Worm (Caenorhabditis elegans) whole organism, midembryonic: ENCODE measurements around the gene srx-23.
A peak's percentile ranks its signal among the peaks of the same experiment; 100 is the strongest.

Experiments used
- T22C8.4 ChIP-seq: fragments of 200-800 bp; sonication (Bioruptor generic); IDR thresholded peaks from 2 replicates; pipeline ENCODE4 v1.3.6; 2022; ENCODE audit warnings: missing genetic modification characterization, missing compliant biosample characterization
- cog-1 ChIP-seq: sonication (generic microtip); optimal IDR thresholded peaks from 2 replicates; lab custom pipeline; 2016; ENCODE audit warnings: missing genetic modification characterization, missing compliant biosample characterization
- flt-1 ChIP-seq: fragments of 200-800 bp; sonication (Bioruptor generic); IDR thresholded peaks from 2 replicates; pipeline ENCODE4 v1.3.6; 2022; ENCODE audit warnings: missing genetic modification characterization, missing compliant biosample characterization
- klf-2 ChIP-seq: fragments of 200-800 bp; sonication (Bioruptor generic); conservative IDR thresholded peaks from 2 replicates; pipeline ENCODE4 v1.3.6; 2022; ENCODE audit warnings: missing genetic modification reagents, missing genetic modification characterization, missing compliant biosample characterization
- med-1 ChIP-seq: sonication (generic microtip); optimal IDR thresholded peaks from 2 replicates; lab custom pipeline; 2017; ENCODE audit warnings: missing genetic modification characterization, mild to moderate bottlenecking, missing compliant biosample characterization, antibody characterized with exemption, missing genetic modification reagents; ENCODE audit not compliant: insufficient read depth
- ref-1 ChIP-seq: fragments of 200-800 bp; sonication (Bioruptor generic); conservative IDR thresholded peaks from 2 replicates; pipeline ENCODE4 v1.3.6; 2022; ENCODE audit warnings: missing genetic modification reagents, missing genetic modification characterization, missing compliant biosample characterization
- tab-1 ChIP-seq: fragments of 200-800 bp; sonication (Bioruptor generic); IDR thresholded peaks from 2 replicates; pipeline ENCODE4 v1.3.6; 2022; ENCODE audit warnings: missing genetic modification characterization, missing compliant biosample characterization
- ztf-23 ChIP-seq: fragments of 200-800 bp; sonication (Bioruptor generic); IDR thresholded peaks from 2 replicates; pipeline ENCODE4 v1.3.6; 2022; ENCODE audit warnings: missing genetic modification reagents, missing genetic modification characterization, missing compliant biosample characterization
- ztf-29 ChIP-seq: fragments of 200-800 bp; sonication (Bioruptor generic); IDR thresholded peaks from 2 replicates; pipeline ENCODE4 v1.3.6; 2022; ENCODE audit warnings: missing genetic modification reagents, missing genetic modification characterization, missing compliant biosample characterization

The srx-23 gene

DNA sequence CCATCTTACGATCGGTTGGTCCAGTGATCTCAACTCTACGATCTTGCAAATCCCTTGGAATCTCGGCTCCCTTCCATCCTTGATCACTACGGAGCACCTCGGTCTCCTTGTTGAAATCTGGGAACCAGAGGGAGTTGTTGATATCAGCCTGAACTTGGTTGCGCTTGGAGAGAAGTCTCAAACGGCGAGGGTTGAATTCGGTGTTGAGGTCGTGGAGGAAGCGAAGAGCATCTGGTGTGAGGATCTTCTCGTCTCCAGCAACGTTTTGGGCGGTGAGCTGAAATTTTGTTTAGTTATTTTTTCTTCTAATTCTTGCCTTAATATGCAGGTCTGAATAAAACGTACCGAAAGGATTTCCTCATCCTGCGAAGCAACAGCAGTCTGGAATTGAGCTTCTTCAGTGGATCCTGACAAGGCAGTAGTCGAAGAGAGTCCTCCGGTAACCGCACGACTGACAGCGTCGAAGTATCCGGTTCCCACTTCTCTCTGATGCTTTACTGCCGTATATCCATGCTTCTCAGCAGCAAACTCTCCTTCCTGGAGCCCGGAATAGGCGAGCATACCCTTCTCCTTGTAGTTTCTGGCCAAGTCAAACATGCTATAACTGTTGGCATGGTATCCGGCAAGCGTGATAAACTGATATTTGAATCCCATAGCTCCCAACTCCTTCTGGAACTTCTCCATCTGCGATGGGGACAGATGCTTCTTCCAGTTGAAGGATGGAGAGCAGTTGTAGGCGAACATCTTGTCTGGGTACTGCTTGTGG is 43.9 kb downstream of the srx-23 start:
- TF ChIP-seq ztf-29 (GFP tag; lab: Robert Waterston, UW) = no peak
- no peak for TF ChIP-seq T22C8.4 (GFP tag; lab: Robert Waterston, UW)
- TF ChIP-seq cog-1 (tag; lab: Kevin White, UChicago) = no peak
- no peak for TF ChIP-seq med-1 (GFP tag; lab: Kevin White, UChicago)
- no peak for TF ChIP-seq tab-1 (GFP tag; lab: Robert Waterston, UW)
- TF ChIP-seq klf-2 (GFP tag; lab: Robert Waterston, UW) = no peak
- no peak for TF ChIP-seq flt-1
- TF ChIP-seq ztf-23 (GFP tag; lab: Robert Waterston, UW) = no peak
- no peak for TF ChIP-seq ref-1 (GFP tag; lab: Robert Waterston, UW)

DNA sequence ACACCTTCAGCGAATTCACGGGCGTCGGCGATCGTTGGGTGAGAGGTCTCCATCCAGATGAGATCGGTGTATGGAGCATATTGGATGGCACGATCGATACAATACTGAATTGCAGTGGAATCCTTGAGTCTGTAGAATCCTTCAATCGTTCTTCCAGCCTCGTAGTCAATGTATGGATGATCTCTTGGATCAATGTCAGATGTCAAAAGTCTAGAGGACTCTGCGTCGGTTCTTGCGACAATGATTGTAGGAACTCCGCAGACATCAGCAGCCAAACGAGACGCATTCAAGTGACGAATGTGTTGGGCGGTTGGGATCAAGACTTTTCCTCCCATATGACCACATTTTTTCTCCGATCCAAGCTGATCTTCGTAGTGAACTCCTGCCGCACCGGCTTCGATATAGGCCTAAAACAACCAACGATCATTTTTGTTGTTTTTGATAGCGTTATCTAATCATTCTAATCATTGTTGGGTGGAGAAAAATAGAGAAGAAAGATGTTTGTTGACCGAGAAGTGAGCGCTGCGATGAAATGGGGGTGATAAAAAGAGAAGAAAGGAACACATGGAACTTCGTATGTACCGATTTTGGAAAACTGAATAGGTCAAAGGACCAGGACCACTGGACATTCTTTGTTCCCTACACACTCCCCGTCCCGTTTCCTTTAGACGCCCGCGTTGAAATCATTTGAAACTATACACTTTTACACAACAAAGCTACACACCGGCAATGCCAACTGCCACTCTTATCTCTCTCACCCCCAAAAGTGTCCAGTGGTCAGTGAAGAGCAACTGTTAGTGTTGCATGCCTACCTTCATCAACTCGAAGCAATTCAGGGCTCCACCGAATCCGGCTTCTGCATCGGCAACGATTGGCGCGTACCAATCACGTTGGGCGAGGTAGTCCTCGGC is 44.7 kb downstream of the srx-23 start:
- TF ChIP-seq T22C8.4 (GFP tag; lab: Robert Waterston, UW) (no peak), med-1 (GFP tag; lab: Kevin White, UChicago) (no peak), cog-1 (tag; lab: Kevin White, UChicago) (no peak), ztf-23 (GFP tag; lab: Robert Waterston, UW) (no peak), klf-2 (GFP tag; lab: Robert Waterston, UW) (no peak)

DNA sequence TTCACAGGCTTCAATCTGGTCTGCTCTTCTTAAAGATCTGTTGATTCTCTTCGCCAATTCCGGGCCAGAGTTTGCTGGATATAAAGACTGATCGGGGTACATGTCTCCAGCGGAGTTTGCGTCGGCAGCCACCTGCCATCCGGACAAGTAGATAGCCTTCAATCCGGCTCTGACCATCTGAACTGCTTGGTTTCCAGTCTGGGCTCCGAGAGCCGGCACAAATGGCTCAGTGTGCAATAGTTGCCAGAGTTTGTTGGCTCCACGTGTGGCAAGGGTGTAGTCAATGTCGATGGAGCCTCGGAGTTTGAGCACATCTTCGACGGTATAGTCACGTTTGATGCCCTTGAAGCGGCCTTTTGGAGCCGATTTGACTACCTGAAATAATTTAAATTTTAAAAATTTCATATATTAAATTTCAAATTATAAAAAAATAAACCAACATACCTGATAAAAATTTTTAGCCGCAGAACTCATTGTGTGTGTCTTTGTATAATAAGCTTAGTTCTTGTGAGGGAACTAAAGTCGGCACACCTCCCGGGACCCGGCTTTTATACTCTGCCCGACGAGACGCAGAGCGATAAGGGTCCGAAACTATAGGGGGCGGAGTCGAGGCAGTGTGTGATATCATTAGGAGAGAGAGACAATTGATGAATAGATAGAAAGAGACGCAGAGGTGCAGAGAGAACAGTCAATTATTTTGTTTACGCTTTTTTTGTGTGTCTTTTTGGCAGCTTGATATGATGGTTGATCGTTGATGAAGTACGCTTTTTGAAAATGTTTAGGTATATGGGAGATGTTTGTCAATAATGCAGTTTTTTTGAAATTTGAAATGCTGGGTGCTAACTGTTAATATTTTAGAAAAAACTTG is 45.6 kb downstream of the srx-23 start, which contains the start of the genes icl-1 and srh-2:
icl-1 (minus strand) TSS at position 521 of the 868 bp plus-strand sequence.
srh-2 (plus strand) TSS at position 818 of the 868 bp plus-strand sequence.
- TF ChIP-seq med-1 (GFP tag; lab: Kevin White, UChicago) (no peak), ref-1 (GFP tag; lab: Robert Waterston, UW) (no peak), ztf-29 (GFP tag; lab: Robert Waterston, UW) (no peak), cog-1 (tag; lab: Kevin White, UChicago) (no peak), tab-1 (GFP tag; lab: Robert Waterston, UW) (no peak), T22C8.4 (GFP tag; lab: Robert Waterston, UW) (no peak), klf-2 (GFP tag; lab: Robert Waterston, UW) (no peak), flt-1 (no peak), ztf-23 (GFP tag; lab: Robert Waterston, UW) (no peak)

DNA sequence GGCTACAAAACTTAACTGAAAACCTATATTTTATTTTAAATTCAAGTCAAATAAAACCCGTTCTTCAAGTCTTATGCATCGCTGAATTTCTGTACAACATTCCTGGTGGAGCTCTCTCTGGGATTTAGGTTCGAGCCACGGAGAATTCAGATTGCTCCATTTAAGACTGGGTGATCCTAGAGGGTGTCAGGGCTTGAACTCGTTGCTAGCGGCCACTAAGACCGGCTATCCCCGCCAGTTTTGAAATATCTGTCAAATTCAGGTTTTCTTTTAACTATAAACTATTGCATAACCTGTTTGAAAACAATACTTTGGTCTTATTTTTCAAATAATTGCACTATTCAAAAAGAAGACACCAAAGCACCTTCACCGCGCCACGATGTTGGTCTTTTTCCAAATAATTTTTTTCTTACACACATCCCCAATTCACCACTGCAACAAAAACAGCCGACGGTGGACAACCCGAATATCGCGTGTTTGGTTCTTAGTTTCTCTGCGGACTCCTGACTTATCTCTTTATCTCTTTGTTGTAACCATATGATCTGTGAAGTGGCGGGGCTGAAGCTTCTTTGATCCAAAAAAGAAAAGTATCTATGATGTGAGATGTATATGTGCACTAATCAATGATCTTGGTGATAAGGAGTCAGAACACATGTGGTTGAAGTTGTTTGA is 46.8 kb downstream of the srx-23 start:
- TF ChIP-seq med-1 (GFP tag; lab: Kevin White, UChicago) = no peak
- TF ChIP-seq ztf-29 (GFP tag; lab: Robert Waterston, UW) = no peak
- TF ChIP-seq klf-2 (GFP tag; lab: Robert Waterston, UW) = no peak
- no peak for TF ChIP-seq T22C8.4 (GFP tag; lab: Robert Waterston, UW)
- no peak for TF ChIP-seq ztf-23 (GFP tag; lab: Robert Waterston, UW)

DNA sequence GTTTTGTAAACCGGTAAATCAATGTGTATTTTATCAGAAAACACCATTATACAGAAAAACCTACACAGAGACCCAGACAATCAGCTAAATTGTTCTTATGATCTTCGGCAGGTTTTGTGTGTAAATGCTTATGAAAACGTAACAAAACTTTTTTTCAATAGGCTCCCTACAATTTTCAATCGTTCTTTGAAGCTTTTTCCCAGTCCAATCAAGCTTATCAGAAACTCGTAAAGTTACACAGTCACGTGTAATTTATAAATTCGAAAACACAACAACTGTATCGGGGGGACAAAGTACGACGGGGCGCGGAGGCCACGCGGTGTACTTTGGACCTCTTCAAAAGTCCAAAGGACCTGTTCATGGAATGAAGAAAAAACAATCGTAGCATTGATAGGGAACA is 48.1 kb downstream of the srx-23 start:
- TF ChIP-seq tab-1 (GFP tag; lab: Robert Waterston, UW) (no peak), med-1 (GFP tag; lab: Kevin White, UChicago) (no peak), klf-2 (GFP tag; lab: Robert Waterston, UW) (no peak)

DNA sequence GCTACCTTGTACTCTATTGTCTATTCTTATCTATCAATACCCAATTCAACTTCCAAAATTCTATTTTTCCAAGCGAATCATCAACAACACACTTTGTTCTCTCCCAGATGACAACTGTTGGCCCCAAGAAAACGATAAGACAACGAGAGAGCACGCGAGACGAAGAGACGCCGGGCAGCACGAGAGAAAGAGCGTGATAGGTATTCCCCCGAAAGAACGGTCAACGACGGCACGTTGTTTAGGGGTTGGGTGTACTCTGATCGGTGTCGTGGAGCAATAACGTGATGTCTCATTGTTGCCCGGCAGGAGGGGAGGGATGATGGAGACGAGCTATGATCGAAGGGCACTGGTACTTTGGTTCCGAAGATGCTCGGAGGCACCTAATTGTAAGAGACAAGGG is 49.2 kb downstream of the srx-23 start:
- TF ChIP-seq ztf-29 (GFP tag; lab: Robert Waterston, UW) (no peak), flt-1 (no peak), med-1 (GFP tag; lab: Kevin White, UChicago) (no peak), cog-1 (tag; lab: Kevin White, UChicago) (peak; percentile 50), tab-1 (GFP tag; lab: Robert Waterston, UW) (no peak), T22C8.4 (GFP tag; lab: Robert Waterston, UW) (no peak), klf-2 (GFP tag; lab: Robert Waterston, UW) (no peak)
